Fruit fly (Drosophila melanogaster): ENCODE results near the gene COX7AL.

dm6 chr3R:8357372-8357992, 14.0 kb downstream of the COX7AL start:
- TF ChIP-seq CG6792 (GFP tag; optimal IDR thresholded peaks at IDR 0.05) (no peak), ss (GFP tag; optimal IDR thresholded peaks at IDR 0.05) (no peak)
